Fruit fly (Drosophila melanogaster) whole organism, wandering third instar larva: Measurements from ENCODE around the gene Mkk4.

ENCODE experiments used
- Abd-B ChIP-seq: fragments of >200 bp; optimal IDR thresholded peaks from 2 replicates; lab custom pipeline; 2017; ENCODE audit warnings: missing biosample characterization, missing genetic modification characterization
- CG32264 ChIP-seq: fragments of 200-800 bp; sonication (Bioruptor generic); optimal IDR thresholded peaks from 2 replicates; lab custom pipeline; 2016; ENCODE audit warnings: missing biosample characterization, missing genetic modification characterization
- CG9705 ChIP-seq: fragments of 200-800 bp; sonication (Bioruptor generic); optimal IDR thresholded peaks from 2 replicates; lab custom pipeline; 2018; ENCODE audit warnings: missing biosample characterization, mild to moderate bottlenecking, missing genetic modification characterization
- CrebA ChIP-seq: fragments of 200-800 bp; sonication (Bioruptor generic); optimal IDR thresholded peaks from 2 replicates; lab custom pipeline; 2016; ENCODE audit warnings: missing biosample characterization, mild to moderate bottlenecking, missing genetic modification characterization, borderline replicate concordance
- Dfd ChIP-seq: fragments of >200 bp; optimal IDR thresholded peaks from 2 replicates; lab custom pipeline; 2017; ENCODE audit warnings: missing biosample characterization, missing genetic modification characterization
- Dif ChIP-seq: fragments of 200-275, 200-300 bp; sonication (Bioruptor generic); optimal IDR thresholded peaks from 2 replicates; lab custom pipeline; 2018; ENCODE audit warnings: missing biosample characterization, missing genetic modification characterization; ENCODE audit not compliant: partially characterized antibody
- GATAd ChIP-seq: sonication (Bioruptor generic); optimal IDR thresholded peaks from 2 replicates; lab custom pipeline; 2016; ENCODE audit warnings: missing biosample characterization, missing genetic modification characterization
- HLH106 ChIP-seq: fragments of 200-800 bp; optimal IDR thresholded peaks from 3 replicates; lab custom pipeline; 2019; ENCODE audit warnings: missing biosample characterization, mild to moderate bottlenecking, missing genetic modification characterization, moderate library complexity
- Hnf4 ChIP-seq: fragments of 200-800 bp; sonication (Bioruptor generic); optimal IDR thresholded peaks from 2 replicates; lab custom pipeline; 2016; ENCODE audit warnings: missing biosample characterization, mild to moderate bottlenecking, missing genetic modification characterization
- Hr83 ChIP-seq: fragments of 200-300 bp; sonication (Bioruptor generic); optimal IDR thresholded peaks from 2 replicates; lab custom pipeline; 2016; ENCODE audit warnings: missing biosample characterization, mild to moderate bottlenecking, missing genetic modification characterization, moderate library complexity; ENCODE audit not compliant: poor library complexity, severe bottlenecking
- Jra ChIP-seq: sonication (Bioruptor generic); optimal IDR thresholded peaks from 2 replicates; lab custom pipeline; 2016; ENCODE audit warnings: missing biosample characterization, missing genetic modification characterization
- Mio ChIP-seq: sonication (Bioruptor generic); optimal IDR thresholded peaks from 2 replicates; lab custom pipeline; 2016; ENCODE audit warnings: missing biosample characterization, missing genetic modification characterization
- Myc ChIP-seq: fragments of >200 bp; optimal IDR thresholded peaks from 2 replicates; lab custom pipeline; 2017
- N ChIP-seq: fragments of >200 bp; optimal IDR thresholded peaks from 2 replicates; lab custom pipeline; 2018; ENCODE audit warnings: missing biosample characterization, missing external identifiers, missing genetic modification characterization
- OdsH ChIP-seq: fragments of 200-800 bp; sonication (Bioruptor generic); optimal IDR thresholded peaks from 2 replicates; lab custom pipeline; 2016; ENCODE audit warnings: missing biosample characterization, mild to moderate bottlenecking, missing genetic modification characterization
- Rel ChIP-seq, 2 experiments: fragments of 200-800 bp; sonication (Bioruptor generic) in 1 of 2; optimal IDR thresholded peaks; 2 replicates in 1 of 2; 3 replicates in 1 of 2; lab custom pipeline; 2016 to 2019; ENCODE audit warnings: mild to moderate bottlenecking in 2 of 2, missing biosample characterization in 2 of 2, missing genetic modification characterization in 2 of 2, moderate library complexity in 1 of 2
- Sp1 ChIP-seq: fragments of 200-800 bp; sonication (Bioruptor generic); optimal IDR thresholded peaks from 3 replicates; lab custom pipeline; 2019; ENCODE audit warnings: missing biosample characterization, mild to moderate bottlenecking, missing genetic modification characterization, moderate library complexity
- br ChIP-seq: fragments of 200-800 bp; sonication (Bioruptor generic); optimal IDR thresholded peaks from 2 replicates; lab custom pipeline; 2016; ENCODE audit warnings: missing biosample characterization, missing genetic modification characterization
- brk ChIP-seq: fragments of 200-800 bp; sonication (Bioruptor generic); optimal IDR thresholded peaks from 2 replicates; lab custom pipeline; 2016; ENCODE audit warnings: missing biosample characterization, mild to moderate bottlenecking, missing genetic modification characterization
- dl ChIP-seq, 2 experiments: fragments of 175-275, 200-275 bp in 1 of 2; fragments of 200-275 bp in 1 of 2; sonication (Bioruptor generic); optimal IDR thresholded peaks; lab custom pipeline; 2018; ENCODE audit warnings: mild to moderate bottlenecking in 2 of 2, missing biosample characterization in 2 of 2, missing genetic modification characterization in 2 of 2, moderate library complexity in 2 of 2; ENCODE audit not compliant: partially characterized antibody in 2 of 2, insufficient read depth in 1 of 2
- dmrt93B ChIP-seq: fragments of 200-800 bp; sonication (Bioruptor generic); optimal IDR thresholded peaks from 2 replicates; lab custom pipeline; 2018; ENCODE audit warnings: missing biosample characterization, mild to moderate bottlenecking, missing genetic modification characterization
- dsf ChIP-seq: sonication (Bioruptor generic); optimal IDR thresholded peaks from 2 replicates; lab custom pipeline; 2016; ENCODE audit warnings: missing biosample characterization, missing genetic modification characterization, borderline replicate concordance
- ey ChIP-seq: fragments of 200-800 bp; sonication (Bioruptor generic); optimal IDR thresholded peaks from 2 replicates; lab custom pipeline; 2016; ENCODE audit warnings: missing biosample characterization, missing genetic modification characterization
- foxo ChIP-seq, 2 experiments: fragments of 200-800 bp; sonication (Bioruptor generic); optimal IDR thresholded peaks; 2 replicates in 1 of 2; 3 replicates in 1 of 2; lab custom pipeline; 2016 to 2017; ENCODE audit warnings: missing biosample characterization in 2 of 2, missing genetic modification characterization in 2 of 2
- fru ChIP-seq: fragments of 200-800 bp; sonication (Bioruptor generic); optimal IDR thresholded peaks from 3 replicates; lab custom pipeline; 2016; ENCODE audit warnings: missing biosample characterization, mild to moderate bottlenecking, missing genetic modification characterization
- h ChIP-seq: fragments of 200-800 bp; sonication (Bioruptor generic); optimal IDR thresholded peaks from 3 replicates; lab custom pipeline; 2016; ENCODE audit warnings: missing biosample characterization, mild to moderate bottlenecking, missing genetic modification characterization
- jim ChIP-seq: fragments of 175-275, 200-325 bp; sonication (Bioruptor generic); optimal IDR thresholded peaks from 2 replicates; lab custom pipeline; 2016; ENCODE audit warnings: missing biosample characterization, mild to moderate bottlenecking, missing genetic modification characterization
- lola ChIP-seq: fragments of >200 bp; optimal IDR thresholded peaks from 2 replicates; lab custom pipeline; 2017; ENCODE audit warnings: missing biosample characterization, missing genetic modification characterization
- pan ChIP-seq: fragments of >200 bp; optimal IDR thresholded peaks from 2 replicates; lab custom pipeline; 2017
- psq ChIP-seq: fragments of 200-800 bp; sonication (Bioruptor generic); optimal IDR thresholded peaks from 3 replicates; lab custom pipeline; 2017; ENCODE audit warnings: missing biosample characterization, mild to moderate bottlenecking, missing genetic modification characterization, moderate library complexity
- rgr ChIP-seq: fragments of 200-800 bp; sonication (Bioruptor generic); optimal IDR thresholded peaks from 3 replicates; lab custom pipeline; 2016; ENCODE audit warnings: missing biosample characterization, mild to moderate bottlenecking, missing genetic modification characterization
- sage ChIP-seq: fragments of 200-800 bp; sonication (Bioruptor generic); optimal IDR thresholded peaks from 2 replicates; lab custom pipeline; 2016; ENCODE audit warnings: missing biosample characterization, mild to moderate bottlenecking, missing genetic modification characterization
- sv ChIP-seq: fragments of 200-800 bp; sonication (Bioruptor generic); optimal IDR thresholded peaks from 3 replicates; lab custom pipeline; 2016; ENCODE audit warnings: missing biosample characterization, missing genetic modification characterization
- tai ChIP-seq: sonication (Bioruptor generic); optimal IDR thresholded peaks from 2 replicates; lab custom pipeline; 2016; ENCODE audit warnings: missing biosample characterization, missing genetic modification characterization
- usp ChIP-seq: fragments of >200 bp; optimal IDR thresholded peaks from 2 replicates; lab custom pipeline; 2017; ENCODE audit warnings: missing biosample characterization, missing genetic modification characterization
- woc ChIP-seq: sonication (Bioruptor generic); optimal IDR thresholded peaks from 2 replicates; lab custom pipeline; 2016; ENCODE audit warnings: missing biosample characterization, mild to moderate bottlenecking, missing genetic modification characterization

The Mkk4 gene

DNA sequence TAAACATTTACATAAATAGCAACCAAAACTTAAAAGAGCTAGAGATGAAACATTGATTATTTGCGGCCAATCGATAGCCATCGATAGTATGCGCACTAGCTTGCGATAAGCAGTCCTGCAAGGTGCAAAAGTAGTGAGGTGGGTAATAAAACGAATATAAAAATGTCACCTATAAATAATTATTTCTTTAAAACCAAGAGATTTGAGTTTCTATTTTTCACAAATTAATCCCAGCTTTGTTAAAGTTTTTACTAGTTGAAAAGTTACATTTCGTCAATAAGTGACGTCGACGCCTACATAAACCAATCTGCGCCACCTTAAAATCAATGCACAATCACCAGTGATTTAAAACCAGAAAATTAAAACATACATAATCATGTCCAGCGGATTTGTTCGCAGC lies at the start of gene Mkk4, which contains the start of gene SLIRP2:
Gene Mkk4 (minus strand): TSS at position 56 of the 400 bp plus-strand sequence.
Gene SLIRP2 (plus strand): TSS at position 344 of the 400 bp plus-strand sequence.
- TF ChIP-seq usp (GFP tag; lab: Kevin White, UChicago) (no peak), sage (GFP tag; lab: Kevin White, UChicago) (peak; percentile 97), rgr (GFP tag; lab: Kevin White, UChicago) (peak; percentile 99), woc (GFP tag; lab: Kevin White, UChicago) (peak; percentile 99), Hr83 (GFP tag; lab: Kevin White, UChicago) (peak; percentile 91), OdsH (GFP tag; lab: Kevin White, UChicago) (peak; percentile 98), br (GFP tag; lab: Kevin White, UChicago) (peak; percentile 99), CG32264 (GFP tag; lab: Kevin White, UChicago) (peak; percentile 96), N (GFP tag; lab: Kevin White, UChicago) (no peak), pan (no peak), Myc (lab: Kevin White, UChicago) (no peak), jim (GFP tag; lab: Kevin White, UChicago) (peak; percentile 64), sv (GFP tag; lab: Kevin White, UChicago) (peak; percentile 99), Rel (GFP tag; optimal IDR thresholded peaks at IDR 0.05; lab: Kevin White, UChicago) (peak; percentile 89), Rel (tag; optimal IDR thresholded peaks at IDR 0.05; lab: Kevin White, UChicago) (peak; percentile 90), brk (GFP tag; lab: Kevin White, UChicago) (peak; percentile 95), Sp1 (GFP tag; lab: Kevin White, UChicago) (peak; percentile 98), Dfd (GFP tag; lab: Kevin White, UChicago) (peak; percentile 54), fru (peak; percentile 98), tai (no peak), GATAd (peak; percentile 95), Hnf4 (GFP tag; lab: Kevin White, UChicago) (peak; percentile 99), HLH106 (tag; lab: Kevin White, UChicago) (peak; percentile 99), psq (GFP tag; lab: Kevin White, UChicago) (peak; percentile 96), h (GFP tag; lab: Kevin White, UChicago) (peak; percentile 99), ey (peak; percentile 99), Jra (GFP tag; lab: Kevin White, UChicago) (peak; percentile 96), dmrt93B (peak; percentile 98), dsf (GFP tag; lab: Kevin White, UChicago) (peak; percentile 95), foxo (GFP tag; optimal IDR thresholded peaks at IDR 0.05; lab: Kevin White, UChicago) (peak; percentile 95 to 99), CG9705 (GFP tag; lab: Kevin White, UChicago) (peak; percentile 98), Dif (no peak), lola (GFP tag; lab: Kevin White, UChicago) (no peak), Mio (GFP tag; lab: Kevin White, UChicago) (peak; percentile 89)
- TF ChIP-seq, all 38 proteins: peak for 26

DNA sequence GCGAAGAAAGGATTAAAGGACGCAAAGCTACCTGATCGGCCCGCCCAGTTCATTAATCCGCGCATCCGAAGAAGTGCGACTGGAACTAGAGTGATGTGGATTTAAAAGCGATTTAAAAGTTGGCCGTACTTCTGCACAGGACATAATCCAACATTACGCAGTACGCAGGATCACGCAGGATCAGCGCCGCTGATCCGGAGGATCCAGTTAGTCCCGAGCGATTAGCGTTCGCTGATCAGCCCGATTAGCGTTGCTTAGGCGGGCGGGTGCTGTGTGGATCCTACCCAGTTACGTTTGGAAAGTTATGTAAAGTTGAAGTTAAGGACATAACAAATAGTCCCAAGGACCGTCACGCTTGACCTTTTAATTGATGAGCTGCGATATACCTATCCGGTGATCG lies 48.6 kb upstream of the Mkk4 start:
- no peak for TF ChIP-seq dl (GFP tag; optimal IDR thresholded peaks at IDR 0.05; lab: Kevin White, UChicago; ENCODE audit: insufficient read depth in 1 of 2, partially characterized antibody in 2 of 2)
- TF ChIP-seq CrebA (GFP tag; lab: Kevin White, UChicago), result no peak
- no peak for TF ChIP-seq dmrt93B
- no peak for TF ChIP-seq GATAd
- TF ChIP-seq fru, result no peak
- no peak for TF ChIP-seq pan
- TF ChIP-seq Abd-B (GFP tag; lab: Kevin White, UChicago), result no peak
- no peak for TF ChIP-seq Hr83 (GFP tag; lab: Kevin White, UChicago)
- TF ChIP-seq sv (GFP tag; lab: Kevin White, UChicago), result no peak
- TF ChIP-seq OdsH (GFP tag; lab: Kevin White, UChicago), result no peak
- no peak for TF ChIP-seq Rel (GFP tag; optimal IDR thresholded peaks at IDR 0.05; lab: Kevin White, UChicago)
- no peak for TF ChIP-seq Rel (tag; optimal IDR thresholded peaks at IDR 0.05; lab: Kevin White, UChicago)
- TF ChIP-seq N (GFP tag; lab: Kevin White, UChicago), result no peak
- no peak for TF ChIP-seq rgr (GFP tag; lab: Kevin White, UChicago)
- TF ChIP-seq foxo (GFP tag; optimal IDR thresholded peaks at IDR 0.05; lab: Kevin White, UChicago), result no peak
- no peak for TF ChIP-seq jim (GFP tag; lab: Kevin White, UChicago)
- no peak for TF ChIP-seq Myc (lab: Kevin White, UChicago)
